Fruit fly (Drosophila melanogaster): ENCODE data around the gene CG5715.

Gene CG5715

DNA sequence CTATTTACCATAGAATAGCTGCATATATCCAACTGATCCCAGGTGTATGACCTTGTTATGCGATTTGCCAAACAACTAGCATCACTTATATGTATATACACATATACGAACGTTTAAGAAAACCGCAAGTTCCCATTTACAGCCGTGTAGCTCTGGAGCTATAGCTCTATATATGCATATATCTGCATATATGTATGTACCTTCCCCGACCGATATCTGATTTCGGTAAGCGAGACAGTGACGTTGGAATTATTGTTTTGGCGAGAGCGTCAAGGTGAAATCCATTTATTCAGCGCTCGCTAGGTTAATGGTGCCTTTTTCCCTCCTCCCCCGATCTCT, 34.2 kb downstream of the CG5715 start:
- TF ChIP-seq h (GFP tag; optimal IDR thresholded peaks at IDR 0.05) (peak; percentile 25), psq (GFP tag; optimal IDR thresholded peaks at IDR 0.05) (peak; percentile 29), Myc (optimal IDR thresholded peaks at IDR 0.05) (no peak), fru (GFP tag; optimal IDR thresholded peaks at IDR 0.05) (peak; percentile 56)

DNA sequence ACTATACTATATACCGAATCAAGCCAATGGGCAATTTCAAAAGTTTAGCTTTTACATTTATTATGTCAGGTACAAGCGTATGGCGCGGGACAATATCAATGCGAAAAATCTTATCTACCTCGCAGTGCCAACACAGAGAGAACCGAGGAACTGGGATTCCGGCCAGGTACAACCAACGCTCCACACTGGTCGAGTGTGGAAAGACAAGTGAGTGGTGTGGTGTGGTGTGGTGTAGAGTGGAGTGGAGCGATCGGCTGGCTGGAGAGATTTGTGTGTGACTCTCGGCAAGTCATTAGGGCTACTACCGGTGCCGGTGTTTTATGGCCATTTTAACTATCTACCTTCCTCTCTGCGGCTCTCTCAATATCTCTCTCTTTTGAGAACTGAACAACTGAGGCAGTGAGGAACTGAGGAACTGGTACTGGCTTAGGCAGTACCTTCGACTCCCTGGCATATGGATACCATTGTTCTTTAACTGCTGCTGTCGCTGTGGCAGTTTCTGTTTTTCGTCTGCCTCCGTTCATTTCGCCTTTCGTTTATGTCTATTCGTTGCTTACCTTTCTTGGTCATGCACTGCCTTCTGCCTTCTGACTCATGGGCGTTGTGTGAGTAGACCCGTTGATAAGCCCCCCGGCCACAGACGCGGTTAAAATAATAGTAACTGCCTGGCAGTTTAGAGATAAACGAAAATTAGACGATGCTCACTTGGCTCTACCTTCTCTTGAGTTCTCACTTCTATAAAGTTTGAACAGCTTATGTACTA, 34.7 kb downstream of the CG5715 start:
- TF ChIP-seq Sp1 (GFP tag; optimal IDR thresholded peaks at IDR 0.05): peak; percentile 91
- peak; percentile 93 to 97 for TF ChIP-seq foxo (GFP tag; optimal IDR thresholded peaks at IDR 0.05)
- TF ChIP-seq br (GFP tag; optimal IDR thresholded peaks at IDR 0.05): peak; percentile 95
- peak; percentile 41 for TF ChIP-seq GATAd (GFP tag; optimal IDR thresholded peaks at IDR 0.05)
- no peak for TF ChIP-seq lola (GFP tag; optimal IDR thresholded peaks at IDR 0.05)
- TF ChIP-seq Hnf4 (GFP tag; optimal IDR thresholded peaks at IDR 0.05): peak; percentile 90
- TF ChIP-seq dl (GFP tag; optimal IDR thresholded peaks at IDR 0.05; ENCODE audit: insufficient read depth in 1 of 2, partially characterized antibody in 2 of 2): peak; percentile 92 to 96
- TF ChIP-seq woc (GFP tag; optimal IDR thresholded peaks at IDR 0.05): peak; percentile 81
- no peak for TF ChIP-seq Hr78 (GFP tag; optimal IDR thresholded peaks at IDR 0.05)
- TF ChIP-seq Jra (GFP tag; optimal IDR thresholded peaks at IDR 0.05): peak; percentile 64
- no peak for TF ChIP-seq dmrt93B (GFP tag; optimal IDR thresholded peaks at IDR 0.05)
- TF ChIP-seq CrebA (GFP tag; optimal IDR thresholded peaks at IDR 0.05; ENCODE audit: borderline replicate concordance): peak; percentile 85
- no peak for TF ChIP-seq N (GFP tag; optimal IDR thresholded peaks at IDR 0.05)
- peak; percentile 66 for TF ChIP-seq Hr83 (GFP tag; optimal IDR thresholded peaks at IDR 0.05; ENCODE audit: poor library complexity, severe bottlenecking)
- TF ChIP-seq Rel (GFP tag; optimal IDR thresholded peaks at IDR 0.05): peak; percentile 83
- peak; percentile 58 for TF ChIP-seq Rel (tag; optimal IDR thresholded peaks at IDR 0.05)
- TF ChIP-seq ey (GFP tag; optimal IDR thresholded peaks at IDR 0.05): peak; percentile 97
- TF ChIP-seq fru (GFP tag; optimal IDR thresholded peaks at IDR 0.05): peak; percentile 96
- peak; percentile 96 for TF ChIP-seq Dif (GFP tag; optimal IDR thresholded peaks at IDR 0.05; ENCODE audit: partially characterized antibody)
- peak; percentile 5 for TF ChIP-seq CG9705 (GFP tag; optimal IDR thresholded peaks at IDR 0.05)
- no peak for TF ChIP-seq Myc (optimal IDR thresholded peaks at IDR 0.05)
- TF ChIP-seq h (GFP tag; optimal IDR thresholded peaks at IDR 0.05): peak; percentile 97
- no peak for TF ChIP-seq jim (GFP tag; optimal IDR thresholded peaks at IDR 0.05)
- peak; percentile 96 for TF ChIP-seq OdsH (GFP tag; optimal IDR thresholded peaks at IDR 0.05)
- TF ChIP-seq Mio (GFP tag; optimal IDR thresholded peaks at IDR 0.05): peak; percentile 81
- TF ChIP-seq tai (GFP tag; optimal IDR thresholded peaks at IDR 0.05): no peak
- peak; percentile 43 for TF ChIP-seq dsf (GFP tag; optimal IDR thresholded peaks at IDR 0.05; ENCODE audit: borderline replicate concordance)
- TF ChIP-seq Abd-B (GFP tag; optimal IDR thresholded peaks at IDR 0.05): no peak
- TF ChIP-seq psq (GFP tag; optimal IDR thresholded peaks at IDR 0.05): peak; percentile 93
- peak; percentile 82 for TF ChIP-seq sv (GFP tag; optimal IDR thresholded peaks at IDR 0.05)
- no peak for TF ChIP-seq pan (optimal IDR thresholded peaks at IDR 0.05)
- TF ChIP-seq Dfd (GFP tag; optimal IDR thresholded peaks at IDR 0.05): no peak
- TF ChIP-seq brk (GFP tag; optimal IDR thresholded peaks at IDR 0.05): peak; percentile 82
- TF ChIP-seq CG32264 (GFP tag; optimal IDR thresholded peaks at IDR 0.05): peak; percentile 90
- TF ChIP-seq HLH106 (tag; optimal IDR thresholded peaks at IDR 0.05): peak; percentile 88
- peak; percentile 52 for TF ChIP-seq Vsx2 (GFP tag; optimal IDR thresholded peaks at IDR 0.05; ENCODE audit: partially characterized antibody)
- TF ChIP-seq usp (GFP tag; optimal IDR thresholded peaks at IDR 0.05): no peak
- peak; percentile 98 for TF ChIP-seq rgr (GFP tag; optimal IDR thresholded peaks at IDR 0.05)
- peak; percentile 85 for TF ChIP-seq sage (GFP tag; optimal IDR thresholded peaks at IDR 0.05)

DNA sequence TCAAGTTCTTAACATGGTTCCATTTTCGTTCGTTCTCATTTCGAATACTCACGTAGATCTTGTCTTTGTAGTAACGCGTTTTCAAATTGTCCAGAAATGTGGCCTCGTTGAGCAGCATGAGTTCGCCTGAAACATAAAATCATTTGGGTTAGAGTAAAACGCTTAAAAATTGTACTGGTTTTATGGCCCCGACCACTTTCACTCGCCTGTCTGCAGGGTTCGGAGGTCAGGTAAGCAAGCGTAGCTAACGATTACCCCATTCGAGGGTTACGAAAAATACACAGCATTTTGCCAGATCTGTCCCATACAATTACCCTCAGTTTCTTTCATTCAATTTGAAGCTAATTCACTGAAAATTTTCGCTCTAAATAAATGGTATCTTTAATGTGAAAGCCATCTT, 35.9 kb downstream of the CG5715 start:
- TF ChIP-seq Jra (GFP tag; optimal IDR thresholded peaks at IDR 0.05) (no peak), Dif (GFP tag; optimal IDR thresholded peaks at IDR 0.05; ENCODE audit: partially characterized antibody) (no peak), GATAd (GFP tag; optimal IDR thresholded peaks at IDR 0.05) (no peak), rgr (GFP tag; optimal IDR thresholded peaks at IDR 0.05) (no peak), Hnf4 (GFP tag; optimal IDR thresholded peaks at IDR 0.05) (no peak), pan (optimal IDR thresholded peaks at IDR 0.05) (no peak), Mio (GFP tag; optimal IDR thresholded peaks at IDR 0.05) (no peak), tai (GFP tag; optimal IDR thresholded peaks at IDR 0.05) (no peak), psq (GFP tag; optimal IDR thresholded peaks at IDR 0.05) (no peak), N (GFP tag; optimal IDR thresholded peaks at IDR 0.05) (no peak), jim (GFP tag; optimal IDR thresholded peaks at IDR 0.05) (no peak)

All from whole organism, wandering third instar larva.